Worm (Caenorhabditis elegans): Measurements from ENCODE around the gene twk-40.

The twk-40 gene

ce11 chrIII:13462965-13463783 is 29.1 kb downstream of the twk-40 start, which contains the start of gene ant-1.1:
Gene ant-1.1 (plus strand): TSS chrIII:13463163.
- TF ChIP-seq elt-1 (tag; optimal IDR thresholded peaks at IDR 0.05; ENCODE audit: borderline replicate concordance, insufficient read depth) = no peak
- TF ChIP-seq drap-1 (GFP tag; optimal IDR thresholded peaks at IDR 0.05) = peak; percentile 56
- TF ChIP-seq lsy-2 (tag; optimal IDR thresholded peaks at IDR 0.05) = peak; percentile 99
- TF ChIP-seq unc-120 (tag; optimal IDR thresholded peaks at IDR 0.05; ENCODE audit: poor library complexity, severe bottlenecking) = peak; percentile 86
- TF ChIP-seq mab-5 (tag; optimal IDR thresholded peaks at IDR 0.05) = no peak
- peak; percentile 16 for TF ChIP-seq lin-32 (GFP tag; optimal IDR thresholded peaks at IDR 0.05)
- no peak for TF ChIP-seq zip-8 (tag; optimal IDR thresholded peaks at IDR 0.05)
- peak; percentile 6 for TF ChIP-seq ham-2 (GFP tag; optimal IDR thresholded peaks at IDR 0.05)
- peak; percentile 54 for TF ChIP-seq ceh-39 (tag; optimal IDR thresholded peaks at IDR 0.05)
- TF ChIP-seq nhr-237 (tag; optimal IDR thresholded peaks at IDR 0.05) = peak; percentile 94
- no peak for TF ChIP-seq elt-3 (tag; optimal IDR thresholded peaks at IDR 0.05)
- TF ChIP-seq sem-2 (GFP tag; optimal IDR thresholded peaks at IDR 0.05) = no peak
- peak; percentile 38 for TF ChIP-seq nhr-2 (tag; optimal IDR thresholded peaks at IDR 0.05)
- peak; percentile 91 for TF ChIP-seq pha-4 (tag; optimal IDR thresholded peaks at IDR 0.05)
- TF ChIP-seq nhr-76 (tag; optimal IDR thresholded peaks at IDR 0.05) = no peak
- TF ChIP-seq nhr-12 (tag; optimal IDR thresholded peaks at IDR 0.05) = no peak
- peak; percentile 49 for TF ChIP-seq hlh-1 (tag; optimal IDR thresholded peaks at IDR 0.05)
- TF ChIP-seq ceh-43 (GFP tag; optimal IDR thresholded peaks at IDR 0.05) = peak; percentile 37
- TF ChIP-seq lin-13 (tag; optimal IDR thresholded peaks at IDR 0.05) = peak; percentile 90
- TF ChIP-seq ces-1 (GFP tag; optimal IDR thresholded peaks at IDR 0.05) = peak; percentile 42
- peak; percentile 82 for TF ChIP-seq sptf-1 (tag; optimal IDR thresholded peaks at IDR 0.05)
- TF ChIP-seq cnd-1 (tag; optimal IDR thresholded peaks at IDR 0.05) = peak; percentile 21
- TF ChIP-seq unc-39 (tag; optimal IDR thresholded peaks at IDR 0.05) = no peak
- TF ChIP-seq snpc-4 (tag; optimal IDR thresholded peaks at IDR 0.05) = no peak
- TF ChIP-seq mls-2 (tag; optimal IDR thresholded peaks at IDR 0.05) = peak; percentile 74
- TF ChIP-seq tbx-8 (GFP tag; optimal IDR thresholded peaks at IDR 0.05) = no peak
- TF ChIP-seq flh-1 (GFP tag; optimal IDR thresholded peaks at IDR 0.05) = no peak
- no peak for TF ChIP-seq ztf-11 (tag; optimal IDR thresholded peaks at IDR 0.05)
- peak; percentile 65 for TF ChIP-seq ceh-83 (GFP tag; optimal IDR thresholded peaks at IDR 0.05)
- TF ChIP-seq unc-62 (GFP tag; optimal IDR thresholded peaks at IDR 0.05) = no peak
- peak; percentile 18 for TF ChIP-seq bed-3 (GFP tag; optimal IDR thresholded peaks at IDR 0.05)
- peak; percentile 83 for TF ChIP-seq mep-1 (tag; optimal IDR thresholded peaks at IDR 0.05)
- TF ChIP-seq blmp-1 (tag; optimal IDR thresholded peaks at IDR 0.05) = no peak
- TF ChIP-seq nhr-28 (tag; optimal IDR thresholded peaks at IDR 0.05) = no peak
- TF ChIP-seq M03D4.4 (tag; optimal IDR thresholded peaks at IDR 0.05) = peak; percentile 50

ce11 chrIII:13462138-13462634 is 30.1 kb downstream of the twk-40 start, which contains the start of the genes abcf-2 and T27E9.2:
Gene abcf-2 (minus strand): TSS chrIII:13462238.
Gene T27E9.2 (minus strand): TSS chrIII:13462584.
- TF ChIP-seq sem-2 (GFP tag; optimal IDR thresholded peaks at IDR 0.05) = no peak

ce11 chrIII:13461535-13461934 is 30.7 kb downstream of the twk-40 start:
- TF ChIP-seq elt-3 (tag; optimal IDR thresholded peaks at IDR 0.05) = no peak
- TF ChIP-seq snpc-4 (tag; optimal IDR thresholded peaks at IDR 0.05) = no peak
- TF ChIP-seq drap-1 (GFP tag; optimal IDR thresholded peaks at IDR 0.05) = no peak
- no peak for TF ChIP-seq ceh-39 (tag; optimal IDR thresholded peaks at IDR 0.05)
- TF ChIP-seq tbx-8 (GFP tag; optimal IDR thresholded peaks at IDR 0.05) = no peak
- no peak for TF ChIP-seq blmp-1 (tag; optimal IDR thresholded peaks at IDR 0.05)
- no peak for TF ChIP-seq flh-1 (GFP tag; optimal IDR thresholded peaks at IDR 0.05)
- no peak for TF ChIP-seq unc-120 (tag; optimal IDR thresholded peaks at IDR 0.05; ENCODE audit: poor library complexity, severe bottlenecking)
- TF ChIP-seq nhr-2 (tag; optimal IDR thresholded peaks at IDR 0.05) = no peak
- no peak for TF ChIP-seq ceh-83 (GFP tag; optimal IDR thresholded peaks at IDR 0.05)
- TF ChIP-seq ceh-43 (GFP tag; optimal IDR thresholded peaks at IDR 0.05) = no peak
- TF ChIP-seq mab-5 (tag; optimal IDR thresholded peaks at IDR 0.05) = no peak
- no peak for TF ChIP-seq ham-2 (GFP tag; optimal IDR thresholded peaks at IDR 0.05)
- TF ChIP-seq mep-1 (tag; optimal IDR thresholded peaks at IDR 0.05) = no peak
- TF ChIP-seq pha-4 (tag; optimal IDR thresholded peaks at IDR 0.05) = no peak
- TF ChIP-seq nhr-237 (tag; optimal IDR thresholded peaks at IDR 0.05) = no peak

Data from whole organism, mixed stage, embryonic.